Fruit fly (Drosophila melanogaster): Measurements from ENCODE around the gene Ref1.

Ref1 gene

dm6 chr3R:7034440-7034839 is 45.7 kb downstream of the Ref1 start:
- TF ChIP-seq Mnt (GFP tag; optimal IDR thresholded peaks at IDR 0.05) (no peak), bab1 (GFP tag; optimal IDR thresholded peaks at IDR 0.05) (no peak), CG11617 (GFP tag; optimal IDR thresholded peaks at IDR 0.05) (no peak), ovo (GFP tag; optimal IDR thresholded peaks at IDR 0.05) (no peak), cic (GFP tag; optimal IDR thresholded peaks at IDR 0.05) (no peak), tj (GFP tag; optimal IDR thresholded peaks at IDR 0.05) (no peak), CG12768 (GFP tag; optimal IDR thresholded peaks at IDR 0.05) (no peak), Clk (GFP tag; optimal IDR thresholded peaks at IDR 0.05) (no peak), pad (GFP tag; optimal IDR thresholded peaks at IDR 0.05) (no peak), CG33017 (tag; optimal IDR thresholded peaks at IDR 0.05) (no peak), CG5204 (GFP tag; optimal IDR thresholded peaks at IDR 0.05) (no peak), CG14711 (tag; optimal IDR thresholded peaks at IDR 0.05) (no peak), kay (GFP tag; ENCODE audit: borderline replicate concordance) (no peak), CG7045 (GFP tag; optimal IDR thresholded peaks at IDR 0.05) (no peak), Hr96 (GFP tag; optimal IDR thresholded peaks at IDR 0.05) (no peak), cnc (optimal IDR thresholded peaks at IDR 0.05) (no peak), toe (GFP tag; optimal IDR thresholded peaks at IDR 0.05) (no peak), CG7101 (tag; optimal IDR thresholded peaks at IDR 0.05) (no peak)

dm6 chr3R:7033707-7034106 is 46.5 kb downstream of the Ref1 start:
- TF ChIP-seq cic (GFP tag; optimal IDR thresholded peaks at IDR 0.05) (no peak), toe (GFP tag; optimal IDR thresholded peaks at IDR 0.05) (no peak), CG7045 (GFP tag; optimal IDR thresholded peaks at IDR 0.05) (no peak), CG11617 (GFP tag; optimal IDR thresholded peaks at IDR 0.05) (no peak), bab1 (GFP tag; optimal IDR thresholded peaks at IDR 0.05) (no peak), kay (GFP tag; ENCODE audit: borderline replicate concordance) (no peak), Clk (GFP tag; optimal IDR thresholded peaks at IDR 0.05) (no peak), CG12768 (GFP tag; optimal IDR thresholded peaks at IDR 0.05) (no peak)

dm6 chr3R:7031553-7031952 is 48.6 kb downstream of the Ref1 start:
- TF ChIP-seq Mnt (GFP tag; optimal IDR thresholded peaks at IDR 0.05): no peak
- TF ChIP-seq tj (GFP tag; optimal IDR thresholded peaks at IDR 0.05): no peak
- TF ChIP-seq CG12768 (GFP tag; optimal IDR thresholded peaks at IDR 0.05): no peak
- TF ChIP-seq toe (GFP tag; optimal IDR thresholded peaks at IDR 0.05): no peak
- no peak for TF ChIP-seq Crg-1 (GFP tag; optimal IDR thresholded peaks at IDR 0.05)
- no peak for TF ChIP-seq CG11617 (GFP tag; optimal IDR thresholded peaks at IDR 0.05)
- no peak for TF ChIP-seq CG14711 (tag; optimal IDR thresholded peaks at IDR 0.05)
- no peak for TF ChIP-seq CG7045 (GFP tag; optimal IDR thresholded peaks at IDR 0.05)
- TF ChIP-seq Clk (GFP tag; optimal IDR thresholded peaks at IDR 0.05): no peak
- no peak for TF ChIP-seq cic (GFP tag; optimal IDR thresholded peaks at IDR 0.05)
- no peak for TF ChIP-seq Hr96 (GFP tag; optimal IDR thresholded peaks at IDR 0.05)
- TF ChIP-seq kay (GFP tag; ENCODE audit: borderline replicate concordance): no peak
- TF ChIP-seq ovo (GFP tag; optimal IDR thresholded peaks at IDR 0.05): no peak

- no peak for TF ChIP-seq ovo (GFP tag; optimal IDR thresholded peaks at IDR 0.05)
- no peak for TF ChIP-seq CG1620 (GFP tag; optimal IDR thresholded peaks at IDR 0.05)
Measured at dm6 chr3R:7029434-7029833, 50.8 kb downstream of the Ref1 start.

- TF ChIP-seq ovo (GFP tag; optimal IDR thresholded peaks at IDR 0.05): no peak
- TF ChIP-seq CG7101 (tag; optimal IDR thresholded peaks at IDR 0.05): no peak
- no peak for TF ChIP-seq CG11617 (GFP tag; optimal IDR thresholded peaks at IDR 0.05)
- TF ChIP-seq CG5204 (GFP tag; optimal IDR thresholded peaks at IDR 0.05): no peak
- TF ChIP-seq CG1620 (GFP tag; optimal IDR thresholded peaks at IDR 0.05): no peak
- TF ChIP-seq Crg-1 (GFP tag; optimal IDR thresholded peaks at IDR 0.05): no peak
- TF ChIP-seq CG12768 (GFP tag; optimal IDR thresholded peaks at IDR 0.05): no peak
- no peak for TF ChIP-seq bab1 (GFP tag; optimal IDR thresholded peaks at IDR 0.05)
- TF ChIP-seq cnc (optimal IDR thresholded peaks at IDR 0.05): no peak
- no peak for TF ChIP-seq Hr96 (GFP tag; optimal IDR thresholded peaks at IDR 0.05)
- no peak for TF ChIP-seq CG33017 (tag; optimal IDR thresholded peaks at IDR 0.05)
- TF ChIP-seq Mnt (GFP tag; optimal IDR thresholded peaks at IDR 0.05): no peak
- no peak for TF ChIP-seq cic (GFP tag; optimal IDR thresholded peaks at IDR 0.05)
- TF ChIP-seq kay (GFP tag; ENCODE audit: borderline replicate concordance): no peak
- TF ChIP-seq CG7045 (GFP tag; optimal IDR thresholded peaks at IDR 0.05): no peak
Measured at dm6 chr3R:7028554-7028953, 51.6 kb downstream of the Ref1 start.

Data from whole organism, adult.